Fruit fly (Drosophila melanogaster): ENCODE data around the gene CG32683.

Gene CG32683

dm6 chrX:10386810-10387340 lies 67.8 kb downstream of the CG32683 start (continued):
- TF ChIP-seq CG1602 (GFP tag; optimal IDR thresholded peaks at IDR 0.05): no peak
- no peak for TF ChIP-seq lola (GFP tag; optimal IDR thresholded peaks at IDR 0.05)
- TF ChIP-seq C15 (GFP tag; IDR thresholded peaks at IDR 0.05): no peak
- no peak for TF ChIP-seq CG8924 (tag; optimal IDR thresholded peaks at IDR 0.05)
- no peak for TF ChIP-seq Side (GFP tag; optimal IDR thresholded peaks at IDR 0.05)
- TF ChIP-seq slp2 (GFP tag; optimal IDR thresholded peaks at IDR 0.05): no peak
- TF ChIP-seq Drgx (GFP tag; IDR thresholded peaks at IDR 0.05): no peak
- TF ChIP-seq sc (optimal IDR thresholded peaks at IDR 0.05): no peak
- TF ChIP-seq sc (GFP tag; optimal IDR thresholded peaks at IDR 0.05): no peak
- no peak for TF ChIP-seq pnt (GFP tag; optimal IDR thresholded peaks at IDR 0.05)
- no peak for TF ChIP-seq psq (GFP tag; optimal IDR thresholded peaks at IDR 0.05)
- no peak for TF ChIP-seq CG2199 (GFP tag; IDR thresholded peaks at IDR 0.05)
- TF ChIP-seq CG18476 (GFP tag; optimal IDR thresholded peaks at IDR 0.05): no peak
- TF ChIP-seq CG31441 (GFP tag; IDR thresholded peaks at IDR 0.05): no peak
- TF ChIP-seq Dek (tag; optimal IDR thresholded peaks at IDR 0.05): no peak
- TF ChIP-seq BEAF-32 (GFP tag; optimal IDR thresholded peaks at IDR 0.05): peak; percentile 32
- no peak for TF ChIP-seq yki (optimal IDR thresholded peaks at IDR 0.05)
- TF ChIP-seq Trl (optimal IDR thresholded peaks at IDR 0.05): no peak
- TF ChIP-seq Trl (GFP tag; optimal IDR thresholded peaks at IDR 0.05): no peak
- TF ChIP-seq dmrt11E (tag; optimal IDR thresholded peaks at IDR 0.05): no peak
- TF ChIP-seq stwl (tag; optimal IDR thresholded peaks at IDR 0.05): no peak
- TF ChIP-seq BtbVII (GFP tag; optimal IDR thresholded peaks at IDR 0.05): peak; percentile 6
- TF ChIP-seq tna (GFP tag; IDR thresholded peaks at IDR 0.05; ENCODE audit: partially characterized antibody): no peak
- TF ChIP-seq vnd (GFP tag; IDR thresholded peaks at IDR 0.05; ENCODE audit: partially characterized antibody): no peak
- TF ChIP-seq HLH54F (GFP tag; optimal IDR thresholded peaks at IDR 0.05): no peak
- no peak for TF ChIP-seq vvl (GFP tag; IDR thresholded peaks at IDR 0.05)
- TF ChIP-seq NC2β (GFP tag; optimal IDR thresholded peaks at IDR 0.05): no peak
- TF ChIP-seq CG7963 (GFP tag; IDR thresholded peaks at IDR 0.05; ENCODE audit: partially characterized antibody): no peak
- TF ChIP-seq amos (GFP tag; IDR thresholded peaks at IDR 0.05; ENCODE audit: partially characterized antibody): peak; percentile 29; the same call in 1 of the 2 replicates
- TF ChIP-seq Abd-B (GFP tag; optimal IDR thresholded peaks at IDR 0.05): no peak
- no peak for TF ChIP-seq CG10959 (GFP tag; IDR thresholded peaks at IDR 0.05)
- TF ChIP-seq CG42726 (GFP tag; IDR thresholded peaks at IDR 0.05; ENCODE audit: partially characterized antibody): no peak
- no peak for TF ChIP-seq Tbp (GFP tag; optimal IDR thresholded peaks at IDR 0.05)
- TF ChIP-seq CG31388 (GFP tag; optimal IDR thresholded peaks at IDR 0.05): no peak
- TF ChIP-seq CG13287 (GFP tag; IDR thresholded peaks at IDR 0.05; ENCODE audit: partially characterized antibody): no peak
- no peak for TF ChIP-seq CG14667 (GFP tag; IDR thresholded peaks at IDR 0.05)
- TF ChIP-seq Neu2 (GFP tag; optimal IDR thresholded peaks at IDR 0.05; ENCODE audit: borderline replicate concordance): no peak
- TF ChIP-seq CG15269 (tag; optimal IDR thresholded peaks at IDR 0.05): no peak
- no peak for TF ChIP-seq CG11723 (GFP tag; optimal IDR thresholded peaks at IDR 0.05)
- TF ChIP-seq CG11504 (tag; optimal IDR thresholded peaks at IDR 0.05): no peak
- no peak for TF ChIP-seq CG11085 (GFP tag; IDR thresholded peaks at IDR 0.05)
- no peak for TF ChIP-seq Hmx (GFP tag; optimal IDR thresholded peaks at IDR 0.05)
- TF ChIP-seq CG34224 (GFP tag; IDR thresholded peaks at IDR 0.05; ENCODE audit: partially characterized antibody): no peak
- TF ChIP-seq kay (GFP tag; optimal IDR thresholded peaks at IDR 0.05): no peak
- no peak for TF ChIP-seq CG3838 (GFP tag; optimal IDR thresholded peaks at IDR 0.05)
- TF ChIP-seq nom (GFP tag; optimal IDR thresholded peaks at IDR 0.05): no peak
- TF ChIP-seq Hand (GFP tag; optimal IDR thresholded peaks at IDR 0.05): no peak
- no peak for TF ChIP-seq CG4617 (GFP tag; optimal IDR thresholded peaks at IDR 0.05; ENCODE audit: borderline replicate concordance)
- TF ChIP-seq pho (GFP tag; optimal IDR thresholded peaks at IDR 0.05): no peak
- no peak for TF ChIP-seq CG12942 (GFP tag; optimal IDR thresholded peaks at IDR 0.05)
- no peak for TF ChIP-seq hth (optimal IDR thresholded peaks at IDR 0.05)
- no peak for TF ChIP-seq CG6854 (GFP tag; optimal IDR thresholded peaks at IDR 0.05)

All from whole organism, embryonic.